Fruit fly (Drosophila melanogaster): ENCODE measurements around the gene Hex-t1.

- TF ChIP-seq chinmo (GFP tag; IDR thresholded peaks at IDR 0.05; ENCODE audit: partially characterized antibody): no peak
- no peak for TF ChIP-seq psq (GFP tag; optimal IDR thresholded peaks at IDR 0.05)
- no peak for TF ChIP-seq CG11504 (tag; optimal IDR thresholded peaks at IDR 0.05)
- TF ChIP-seq CG11456 (GFP tag; IDR thresholded peaks at IDR 0.05): no peak
- no peak for TF ChIP-seq ash1 (GFP tag; optimal IDR thresholded peaks at IDR 0.05)
- TF ChIP-seq Mrtf (GFP tag; IDR thresholded peaks at IDR 0.05): no peak
- no peak for TF ChIP-seq vvl (GFP tag; IDR thresholded peaks at IDR 0.05)
- no peak for TF ChIP-seq Asciz (GFP tag; optimal IDR thresholded peaks at IDR 0.05)
- TF ChIP-seq CG14667 (GFP tag; IDR thresholded peaks at IDR 0.05): no peak
- no peak for TF ChIP-seq Lpt (GFP tag; optimal IDR thresholded peaks at IDR 0.05)
- no peak for TF ChIP-seq ftz-f1 (GFP tag; optimal IDR thresholded peaks at IDR 0.05)
Measured at dm6 chr3R:26425005-26425404, 23.9 kb upstream of the Hex-t1 start, which contains the start of gene CG6503.

Measured in whole organism, embryonic.